Worm (Caenorhabditis elegans) whole organism, L2 larva: Measurements from ENCODE around the gene Y64G10A.10.

Experiments
- R02D3.7 ChIP-seq: fragments of 150-350 bp; optimal IDR thresholded peaks from 2 replicates; lab custom pipeline; 2014; ENCODE audit warnings: missing biosample characterization, missing genetic modification characterization
- Y55F3AM.14 ChIP-seq: fragments of 200-800 bp; sonication (Bioruptor generic); optimal IDR thresholded peaks from 2 replicates; lab custom pipeline; 2018; ENCODE audit warnings: mild to moderate bottlenecking, missing genetic modification characterization, missing compliant biosample characterization
- ZK546.5 ChIP-seq: sonication (generic microtip); optimal IDR thresholded peaks from 2 replicates; lab custom pipeline; 2017; ENCODE audit warnings: missing biosample characterization, missing genetic modification characterization
- aly-2 ChIP-seq: fragments of 150-350 bp; optimal IDR thresholded peaks from 2 replicates; lab custom pipeline; 2014; ENCODE audit warnings: missing biosample characterization, missing genetic modification characterization
- ama-1 ChIP-seq: fragments of 150-350 bp; optimal IDR thresholded peaks from 2 replicates; lab custom pipeline; 2018; ENCODE audit warnings: inconsistent platforms
- blmp-1 ChIP-seq: sonication (generic microtip); optimal IDR thresholded peaks from 2 replicates; lab custom pipeline; 2017; ENCODE audit warnings: missing genetic modification characterization, mild to moderate bottlenecking, missing compliant biosample characterization, antibody characterized with exemption, moderate library complexity; ENCODE audit not compliant: insufficient read depth
- ceh-16 ChIP-seq: fragments of 150-350 bp; optimal IDR thresholded peaks from 2 replicates; lab custom pipeline; 2014; ENCODE audit warnings: missing biosample characterization, missing genetic modification characterization
- ceh-82 ChIP-seq: fragments of 150-350 bp; optimal IDR thresholded peaks from 2 replicates; lab custom pipeline; 2014; ENCODE audit warnings: missing biosample characterization, missing genetic modification characterization
- dmd-4 ChIP-seq: sonication (generic microtip); optimal IDR thresholded peaks from 2 replicates; lab custom pipeline; 2017; ENCODE audit warnings: missing biosample characterization, missing genetic modification characterization
- egl-27 ChIP-seq: sonication (generic microtip); optimal IDR thresholded peaks from 3 replicates; lab custom pipeline; 2017; ENCODE audit warnings: missing biosample characterization, missing genetic modification reagents, missing genetic modification characterization
- elt-1 ChIP-seq: fragments of 150-350 bp; optimal IDR thresholded peaks from 2 replicates; lab custom pipeline; 2014; ENCODE audit warnings: missing biosample characterization, missing genetic modification characterization
- elt-3 ChIP-seq: sonication (generic microtip); optimal IDR thresholded peaks from 2 replicates; lab custom pipeline; 2017; ENCODE audit warnings: missing biosample characterization, missing genetic modification characterization
- lin-11 ChIP-seq: fragments of 150-350 bp; sonication (generic microtip); optimal IDR thresholded peaks from 2 replicates; lab custom pipeline; 2014; ENCODE audit warnings: missing biosample characterization, missing genetic modification characterization, inconsistent platforms, mixed read lengths
- lsy-2 ChIP-seq, 2 experiments: fragments of 150-350 bp in 1 of 2; sonication (generic microtip) in 1 of 2; optimal IDR thresholded peaks; 2 replicates each; lab custom pipeline; 2014 to 2017; ENCODE audit warnings: missing biosample characterization in 2 of 2, missing genetic modification characterization in 2 of 2
- mab-5 ChIP-seq: fragments of 150-350 bp; optimal IDR thresholded peaks from 2 replicates; lab custom pipeline; 2014; ENCODE audit warnings: missing biosample characterization, missing genetic modification characterization
- mbf-1 ChIP-seq: sonication (generic microtip); optimal IDR thresholded peaks from 2 replicates; lab custom pipeline; 2017; ENCODE audit warnings: missing biosample characterization, missing genetic modification characterization
- mdl-1 ChIP-seq, 2 experiments: fragments of 150-350 bp in 1 of 2; sonication (generic microtip) in 1 of 2; optimal IDR thresholded peaks; 2 replicates each; lab custom pipeline; 2017; ENCODE audit warnings: missing biosample characterization in 2 of 2, missing genetic modification characterization in 2 of 2
- nhr-11 ChIP-seq: fragments of 150-350 bp; optimal IDR thresholded peaks from 2 replicates; lab custom pipeline; 2014; ENCODE audit warnings: missing biosample characterization, missing genetic modification characterization
- nhr-129 ChIP-seq: fragments of 150-350 bp; optimal IDR thresholded peaks from 2 replicates; lab custom pipeline; 2014; ENCODE audit warnings: missing biosample characterization, missing genetic modification characterization
- nhr-21 ChIP-seq: fragments of 150-350 bp; optimal IDR thresholded peaks from 2 replicates; lab custom pipeline; 2014; ENCODE audit warnings: missing biosample characterization, missing genetic modification characterization
- nhr-23 ChIP-seq: fragments of 150-350 bp; optimal IDR thresholded peaks from 2 replicates; lab custom pipeline; 2014; ENCODE audit warnings: missing biosample characterization, missing genetic modification reagents, missing genetic modification characterization
- nhr-237 ChIP-seq: fragments of 150-350 bp; optimal IDR thresholded peaks from 2 replicates; lab custom pipeline; 2014; ENCODE audit warnings: missing biosample characterization, missing genetic modification characterization
- nhr-25 ChIP-seq: fragments of 150-350 bp; sonication (generic microtip); optimal IDR thresholded peaks from 3 replicates; lab custom pipeline; 2014; ENCODE audit warnings: missing biosample characterization, missing genetic modification characterization
- peb-1 ChIP-seq: fragments of 150-350 bp; optimal IDR thresholded peaks from 2 replicates; lab custom pipeline; 2014; ENCODE audit warnings: missing biosample characterization, missing genetic modification characterization
- sem-4 ChIP-seq: fragments of 150-350 bp; optimal IDR thresholded peaks from 2 replicates; lab custom pipeline; 2014; ENCODE audit warnings: missing biosample characterization, missing genetic modification reagents, missing genetic modification characterization
- skn-1 ChIP-seq: sonication (generic microtip); optimal IDR thresholded peaks from 2 replicates; lab custom pipeline; 2017; ENCODE audit warnings: missing biosample characterization, missing genetic modification characterization
- sma-3 ChIP-seq: sonication (generic microtip); optimal IDR thresholded peaks from 2 replicates; lab custom pipeline; 2016; ENCODE audit warnings: missing genetic modification reagents, missing genetic modification characterization, missing compliant biosample characterization
- snpc-4 ChIP-seq: fragments of 150-350 bp; optimal IDR thresholded peaks from 2 replicates; lab custom pipeline; 2014; ENCODE audit warnings: missing biosample characterization, missing genetic modification characterization
- unc-62 ChIP-seq: fragments of 150-350 bp; optimal IDR thresholded peaks from 2 replicates; lab custom pipeline; 2014; ENCODE audit warnings: missing biosample characterization, missing genetic modification reagents, missing genetic modification characterization
- zag-1 ChIP-seq: fragments of 150-350 bp; optimal IDR thresholded peaks from 2 replicates; lab custom pipeline; 2014; ENCODE audit warnings: missing biosample characterization, missing genetic modification characterization
- ztf-1 ChIP-seq: fragments of 200-800 bp; sonication (Bioruptor generic); conservative IDR thresholded peaks from 2 replicates; pipeline ENCODE4 v1.3.6; 2022; ENCODE audit warnings: missing genetic modification characterization, missing compliant biosample characterization

Y64G10A.10 gene

ce11 chrIV:14196176-14196575 is 45.1 kb downstream of the Y64G10A.10 start, which contains the start of gene F02H6.2:
TSS of gene F02H6.2 (plus strand) at chrIV:14196476.
- TF ChIP-seq blmp-1 (tag; lab: Kevin White, UChicago) (no peak), nhr-237 (no peak), peb-1 (tag; lab: Kevin White, UChicago) (no peak), zag-1 (tag; lab: Kevin White, UChicago) (no peak), sma-3 (no peak), mbf-1 (no peak), Y55F3AM.14 (no peak), ceh-82 (tag; lab: Kevin White, UChicago) (no peak), ama-1 (lab: Kevin White, UChicago) (no peak), egl-27 (tag; lab: Kevin White, UChicago) (no peak), aly-2 (no peak), lin-11 (tag; lab: Kevin White, UChicago) (no peak), sem-4 (tag; lab: Kevin White, UChicago) (no peak)

DNA sequence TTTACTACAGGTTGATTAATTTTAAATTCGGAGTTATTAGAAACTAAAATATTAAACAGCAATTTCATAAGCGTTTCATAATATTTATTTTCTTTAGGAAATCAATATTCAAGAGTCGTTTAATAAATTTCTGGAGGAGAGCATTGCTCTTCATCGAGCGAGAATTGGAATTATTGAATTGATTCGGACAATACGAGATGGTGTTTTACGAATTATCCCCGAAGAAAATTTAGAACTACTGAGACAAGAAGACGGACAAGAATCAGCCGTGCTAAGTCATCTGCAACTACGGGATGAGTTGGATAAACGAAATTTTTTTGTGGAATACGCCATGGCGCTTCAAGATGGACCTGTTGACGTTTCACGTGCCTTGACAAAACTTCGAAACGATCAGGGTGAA is 46.9 kb downstream of the Y64G10A.10 start:
- TF ChIP-seq egl-27 (tag; lab: Kevin White, UChicago) (no peak), skn-1 (tag; lab: Kevin White, UChicago) (no peak), R02D3.7 (tag; lab: Kevin White, UChicago) (no peak), ama-1 (lab: Kevin White, UChicago) (no peak), ZK546.5 (tag; lab: Kevin White, UChicago) (no peak), lin-11 (tag; lab: Kevin White, UChicago) (no peak), nhr-129 (no peak), mab-5 (tag; lab: Kevin White, UChicago) (no peak), mbf-1 (no peak), nhr-23 (tag; lab: Kevin White, UChicago) (no peak), Y55F3AM.14 (no peak)
- TF ChIP-seq, all 48 proteins: peak for 0

ce11 chrIV:14193196-14193595 is 48.0 kb downstream of the Y64G10A.10 start, which contains the start of gene K01G12.3:
TSS of gene K01G12.3 (plus strand) at chrIV:14193496.
- TF ChIP-seq mdl-1 (tag; optimal IDR thresholded peaks at IDR 0.05; lab: Kevin White, UChicago) = no peak
- TF ChIP-seq, all 48 proteins: peak for 0

ce11 chrIV:14191919-14192318 is 49.3 kb downstream of the Y64G10A.10 start, which contains the start of gene K01G12.22:
TSS of gene K01G12.22 (plus strand) at chrIV:14192219.
- TF ChIP-seq sem-4 (tag; lab: Kevin White, UChicago) (no peak), nhr-25 (no peak), lsy-2 (tag; optimal IDR thresholded peaks at IDR 0.05; lab: Kevin White, UChicago) (no peak), aly-2 (no peak), nhr-21 (no peak), elt-3 (tag; lab: Kevin White, UChicago) (no peak), blmp-1 (tag; lab: Kevin White, UChicago) (no peak), ZK546.5 (tag; lab: Kevin White, UChicago) (no peak), unc-62 (no peak), nhr-11 (tag; lab: Kevin White, UChicago) (no peak), elt-1 (tag; lab: Kevin White, UChicago) (no peak), snpc-4 (tag; lab: Kevin White, UChicago) (no peak), ceh-82 (tag; lab: Kevin White, UChicago) (no peak), mdl-1 (tag; optimal IDR thresholded peaks at IDR 0.05; lab: Kevin White, UChicago) (no peak), nhr-237 (no peak), ceh-16 (no peak), R02D3.7 (tag; lab: Kevin White, UChicago) (no peak), dmd-4 (tag; lab: Kevin White, UChicago) (no peak), ztf-1 (GFP tag; lab: Robert Waterston, UW) (no peak)
- TF ChIP-seq, all 48 proteins: peak for 0
